Worm (Caenorhabditis elegans): ENCODE data around the gene his-72.

The his-72 gene

ce11 chrIII:12362942-12363341 is 5.9 kb downstream of the his-72 start:
- peak; percentile 79 for TF ChIP-seq Y48G9A.11 (GFP tag; IDR thresholded peaks at IDR 0.05)

ce11 chrIII:12359265-12359664 is 9.6 kb downstream of the his-72 start, which contains the start of gene Y75B8A.34:
Y75B8A.34 (plus strand) TSS chrIII:12359565.
- TF ChIP-seq R02D3.7 (tag; optimal IDR thresholded peaks at IDR 0.05) (no peak), gei-8 (GFP tag; optimal IDR thresholded peaks at IDR 0.05) (no peak), nhr-237 (tag; optimal IDR thresholded peaks at IDR 0.05) (no peak), fkh-10 (GFP tag; optimal IDR thresholded peaks at IDR 0.05) (no peak), rbr-2 (tag; optimal IDR thresholded peaks at IDR 0.05) (no peak), spr-3 (GFP tag; optimal IDR thresholded peaks at IDR 0.05) (no peak), madf-9 (GFP tag; conservative IDR thresholded peaks at IDR 0.05) (no peak), dpl-1 (GFP tag; optimal IDR thresholded peaks at IDR 0.05) (no peak), lin-39 (tag; optimal IDR thresholded peaks at IDR 0.05) (no peak), mes-2 (tag; optimal IDR thresholded peaks at IDR 0.05; ENCODE audit: poor library complexity, severe bottlenecking) (no peak), nhr-6 (tag; optimal IDR thresholded peaks at IDR 0.05) (no peak), nhr-111 (GFP tag; optimal IDR thresholded peaks at IDR 0.05) (no peak), T26A8.4 (GFP tag; IDR thresholded peaks at IDR 0.05) (no peak), Y75B8A.6 (GFP tag; IDR thresholded peaks at IDR 0.05) (no peak), hmg-1.1 (GFP tag; IDR thresholded peaks at IDR 0.05) (no peak)

- TF ChIP-seq zfp-2 (tag; optimal IDR thresholded peaks at IDR 0.05) (no peak), dve-1 (tag; optimal IDR thresholded peaks at IDR 0.05; ENCODE audit: insufficient read depth) (no peak), nhr-111 (GFP tag; optimal IDR thresholded peaks at IDR 0.05) (no peak), spr-3 (GFP tag; optimal IDR thresholded peaks at IDR 0.05) (no peak), lin-39 (tag; optimal IDR thresholded peaks at IDR 0.05) (no peak), ama-1 (optimal IDR thresholded peaks at IDR 0.05) (no peak), ctbp-1 (GFP tag; IDR thresholded peaks at IDR 0.05) (no peak), nhr-48 (tag; optimal IDR thresholded peaks at IDR 0.05) (no peak), nhr-237 (tag; optimal IDR thresholded peaks at IDR 0.05) (no peak), mep-1 (tag; optimal IDR thresholded peaks at IDR 0.05) (no peak), spr-1 (tag; optimal IDR thresholded peaks at IDR 0.05) (no peak), nhr-28 (tag; optimal IDR thresholded peaks at IDR 0.05) (no peak), hlh-30 (tag; optimal IDR thresholded peaks at IDR 0.05; ENCODE audit: insufficient read depth) (no peak), nhr-42 (GFP tag; IDR thresholded peaks at IDR 0.05) (no peak), unc-130 (GFP tag; optimal IDR thresholded peaks at IDR 0.05) (no peak), sdz-12 (GFP tag; optimal IDR thresholded peaks at IDR 0.05) (no peak), nhr-6 (tag; optimal IDR thresholded peaks at IDR 0.05) (no peak), snpc-4 (tag; optimal IDR thresholded peaks at IDR 0.05) (no peak), nhr-10 (tag; optimal IDR thresholded peaks at IDR 0.05) (no peak)
Observed at ce11 chrIII:12358461-12358860, 10.4 kb downstream of the his-72 start, which contains the start of gene Y75B8A.32. Y75B8A.32 (minus strand) TSS chrIII:12358561.

ce11 chrIII:12356588-12356987 is 12.3 kb downstream of the his-72 start:
- TF ChIP-seq zip-2 (tag; optimal IDR thresholded peaks at IDR 0.05) (no peak), F10B5.3 (tag; optimal IDR thresholded peaks at IDR 0.05) (no peak), mdl-1 (tag; optimal IDR thresholded peaks at IDR 0.05) (no peak), spr-1 (tag; optimal IDR thresholded peaks at IDR 0.05) (no peak), aha-1 (tag) (peak; percentile 91), spr-3 (GFP tag; optimal IDR thresholded peaks at IDR 0.05) (no peak), ZK337.2 (GFP tag; IDR thresholded peaks at IDR 0.05) (no peak), dpl-1 (GFP tag; optimal IDR thresholded peaks at IDR 0.05) (no peak)

ce11 chrIII:12351301-12351700 is 17.5 kb downstream of the his-72 start, which contains the start of the genes pph-4.1 and Y75B8A.31:
pph-4.1 (minus strand) TSS chrIII:12351336.
Y75B8A.31 (plus strand) TSS chrIII:12351642.
- TF ChIP-seq dmd-8 (GFP tag; IDR thresholded peaks at IDR 0.05) (no peak), snpc-4 (tag; optimal IDR thresholded peaks at IDR 0.05) (no peak), zip-11 (GFP tag; IDR thresholded peaks at IDR 0.05) (no peak), nhr-102 (tag; optimal IDR thresholded peaks at IDR 0.05) (peak; percentile 71), nhr-76 (tag; optimal IDR thresholded peaks at IDR 0.05) (no peak), nhr-77 (tag; optimal IDR thresholded peaks at IDR 0.05) (peak; percentile 65), hlh-11 (tag; optimal IDR thresholded peaks at IDR 0.05) (peak; percentile 75), lin-29 (GFP tag; IDR thresholded peaks at IDR 0.05) (no peak), mes-2 (tag; optimal IDR thresholded peaks at IDR 0.05; ENCODE audit: poor library complexity, severe bottlenecking) (peak; percentile 99), T26A8.4 (GFP tag; IDR thresholded peaks at IDR 0.05) (peak; percentile 53), F37D6.2 (tag; optimal IDR thresholded peaks at IDR 0.05) (peak; percentile 62), mep-1 (tag; optimal IDR thresholded peaks at IDR 0.05) (peak; percentile 82), pha-4 (GFP tag; IDR thresholded peaks at IDR 0.05) (peak; percentile 69), pha-4 (tag; optimal IDR thresholded peaks at IDR 0.05) (no peak), Y48G9A.11 (GFP tag; IDR thresholded peaks at IDR 0.05) (0 out of 2 replicates have a peak, but pooled peaks have one; percentile 45), nhr-28 (tag; optimal IDR thresholded peaks at IDR 0.05) (peak; percentile 71), spr-1 (tag; optimal IDR thresholded peaks at IDR 0.05) (peak; percentile 41)

Data from whole organism, L4 larva.